Fruit fly (Drosophila melanogaster): ENCODE measurements around the gene CG14515.
A peak's percentile ranks its signal among the peaks of the same experiment; 100 is the strongest.

DNA sequence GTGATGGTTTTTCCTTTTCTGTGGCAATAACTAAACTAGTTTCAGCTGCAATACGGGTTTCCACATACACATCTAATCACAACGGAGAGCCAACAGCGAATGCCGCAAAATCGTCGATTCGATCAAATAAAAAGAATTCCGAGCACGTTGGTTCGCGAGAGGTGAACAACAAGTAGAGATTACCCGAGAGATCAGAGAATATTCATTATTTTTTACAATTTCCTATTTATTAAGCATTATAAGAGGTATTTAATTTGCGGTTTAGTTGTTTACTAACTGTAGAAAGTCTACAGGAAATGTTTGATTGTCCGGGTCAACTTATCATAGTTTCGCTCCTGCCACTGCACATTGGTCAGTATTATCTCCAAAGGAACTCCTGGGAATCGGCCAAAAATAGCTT lies 41.3 kb downstream of the CG14515 start, which contains the start of gene CG11951:
- TF ChIP-seq tj (GFP tag; optimal IDR thresholded peaks at IDR 0.05) (no peak), Crg-1 (GFP tag; optimal IDR thresholded peaks at IDR 0.05) (no peak), CG14711 (tag; optimal IDR thresholded peaks at IDR 0.05) (no peak), cic (GFP tag; optimal IDR thresholded peaks at IDR 0.05) (peak; percentile 24), pad (GFP tag; optimal IDR thresholded peaks at IDR 0.05) (no peak), Hr96 (GFP tag; optimal IDR thresholded peaks at IDR 0.05) (no peak), CG1620 (GFP tag; optimal IDR thresholded peaks at IDR 0.05) (no peak), ovo (GFP tag; optimal IDR thresholded peaks at IDR 0.05) (no peak), Clk (GFP tag; optimal IDR thresholded peaks at IDR 0.05) (no peak), kay (GFP tag; ENCODE audit: borderline replicate concordance) (no peak), CG12768 (GFP tag; optimal IDR thresholded peaks at IDR 0.05) (no peak), CG7101 (tag; optimal IDR thresholded peaks at IDR 0.05) (no peak)

Data from whole organism, adult.